Worm (Caenorhabditis elegans): Measurements from ENCODE around the gene srh-209.

DNA sequence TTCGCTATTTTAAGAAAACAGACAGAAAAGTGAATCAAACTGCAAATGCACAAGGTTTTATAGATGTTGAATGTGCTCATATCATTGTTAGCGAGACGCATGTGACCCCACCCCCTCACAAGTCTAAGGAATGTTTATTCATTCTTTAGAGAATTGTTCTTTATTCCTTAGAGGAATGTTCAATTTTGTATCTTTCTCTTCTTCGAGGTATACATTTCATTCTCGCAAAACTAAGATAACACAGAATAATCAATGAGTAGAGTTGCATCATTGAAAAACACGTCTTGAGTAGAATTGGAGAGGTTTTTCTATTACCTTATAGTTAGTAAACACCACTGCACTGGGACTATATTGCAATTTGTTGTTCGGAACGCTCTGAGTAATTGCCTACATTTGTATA, 30.3 kb upstream of the srh-209 start, which contains the start of gene ZK262.20:
- TF ChIP-seq cog-1 (tag; optimal IDR thresholded peaks at IDR 0.05): no peak
- no peak for TF ChIP-seq ztf-23 (GFP tag; IDR thresholded peaks at IDR 0.05)
- TF ChIP-seq flt-1 (GFP tag; IDR thresholded peaks at IDR 0.05): no peak
- no peak for TF ChIP-seq med-1 (GFP tag; optimal IDR thresholded peaks at IDR 0.05; ENCODE audit: insufficient read depth)
- no peak for TF ChIP-seq T22C8.4 (GFP tag; IDR thresholded peaks at IDR 0.05)
- TF ChIP-seq tab-1 (GFP tag; IDR thresholded peaks at IDR 0.05): no peak
- TF ChIP-seq ref-1 (GFP tag; conservative IDR thresholded peaks at IDR 0.05): no peak
